Worm (Caenorhabditis elegans): ENCODE data around the gene C09E10.3.

- no peak for TF ChIP-seq hmg-1.2 (GFP tag; IDR thresholded peaks at IDR 0.05)
- no peak for TF ChIP-seq mcd-1 (GFP tag; IDR thresholded peaks at IDR 0.05)
- no peak for TF ChIP-seq lin-26 (GFP tag; IDR thresholded peaks at IDR 0.05)
These were observed 28.0 kb downstream of the C09E10.3 start, which contains the start of gene ncs-1 for ce11 chrX:963171-963570.

Data from whole organism, young adult.